Fruit fly (Drosophila melanogaster) whole organism: ENCODE measurements around the gene CG6403.

Source experiments
- CG8478 ChIP-seq: fragments of >200 bp; optimal IDR thresholded peaks from 2 replicates; lab custom pipeline; 2018; ENCODE audit warnings: inconsistent platforms
- EcR ChIP-seq, 2 experiments: fragments of >200 bp; optimal IDR thresholded peaks; 2 replicates each; lab custom pipeline; 2017; ENCODE audit warnings: missing biosample characterization in 2 of 2, missing genetic modification characterization in 2 of 2, missing genetic modification reagents in 2 of 2
- pan ChIP-seq: fragments of >200 bp; optimal IDR thresholded peaks from 2 replicates; lab custom pipeline; 2017
- psq ChIP-seq: fragments of >200 bp; optimal IDR thresholded peaks from 2 replicates; lab custom pipeline; 2017
- usp ChIP-seq: fragments of >200 bp; optimal IDR thresholded peaks from 2 replicates; lab custom pipeline; 2017; ENCODE audit warnings: missing biosample characterization, missing genetic modification characterization, mixed read lengths

DNA sequence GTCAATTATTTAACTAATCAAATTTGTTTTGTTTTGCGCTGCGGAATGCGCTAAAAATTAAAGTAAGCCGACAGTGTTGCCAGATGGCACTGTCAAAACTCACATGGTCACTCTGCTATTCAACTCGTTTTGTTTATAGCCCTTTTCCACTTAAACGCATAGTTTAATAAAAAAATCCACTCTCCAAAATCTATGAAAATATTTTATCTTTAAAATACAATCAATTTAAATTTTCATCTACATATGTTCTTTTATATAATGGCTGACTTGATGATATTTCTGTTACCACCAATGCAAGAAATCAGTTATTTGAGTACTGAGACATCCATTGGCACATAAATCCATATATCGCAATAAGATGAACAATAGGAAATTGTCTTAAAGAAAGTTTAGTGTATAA lies 18.8 kb downstream of the CG6403 start, which contains the start of gene CG6425:
- TF ChIP-seq pan (lab: Kevin White, UChicago) (no peak), usp (no peak), CG8478 (lab: Kevin White, UChicago) (no peak), psq (no peak), EcR (GFP tag; optimal IDR thresholded peaks at IDR 0.05; lab: Kevin White, UChicago) (no peak)
